Worm (Caenorhabditis elegans) whole organism, L4 larva: ENCODE measurements around the gene Y57E12AL.2.

Experiments
- F10B5.3 ChIP-seq: sonication (generic microtip); optimal IDR thresholded peaks from 2 replicates; lab custom pipeline; 2016; ENCODE audit warnings: mild to moderate bottlenecking, missing genetic modification characterization, missing compliant biosample characterization
- F44E2.7 ChIP-seq: fragments of 200-800 bp; sonication (Bioruptor generic); IDR thresholded peaks from 2 replicates; pipeline ENCODE4 v2.1.2; 2022; ENCODE audit warnings: missing genetic modification characterization, missing compliant biosample characterization
- R02D3.7 ChIP-seq: fragments of 150-350 bp; sonication (generic microtip); optimal IDR thresholded peaks from 3 replicates; lab custom pipeline; 2014; ENCODE audit warnings: missing biosample characterization, missing genetic modification characterization
- T26A8.4 ChIP-seq: fragments of 200-800 bp; sonication (Bioruptor generic); IDR thresholded peaks from 2 replicates; pipeline ENCODE4 v1.3.6; 2022; ENCODE audit warnings: missing genetic modification characterization, missing compliant biosample characterization
- Y105C5A.15 ChIP-seq: fragments of 200-800 bp; sonication (Bioruptor generic); IDR thresholded peaks from 2 replicates; pipeline ENCODE4 v1.3.6; 2022; ENCODE audit warnings: missing genetic modification characterization, missing compliant biosample characterization
- Y48G9A.11 ChIP-seq: fragments of 200-800 bp; sonication (Bioruptor generic); IDR thresholded peaks from 2 replicates; pipeline ENCODE4 v1.3.6; 2022; ENCODE audit warnings: missing genetic modification reagents, missing genetic modification characterization, missing compliant biosample characterization
- Y75B8A.6 ChIP-seq: fragments of 200-800 bp; sonication (Bioruptor generic); IDR thresholded peaks from 2 replicates; pipeline ENCODE4 v1.3.6; 2022; ENCODE audit warnings: missing genetic modification reagents, missing genetic modification characterization, missing compliant biosample characterization
- ZK337.2 ChIP-seq: fragments of 200-800 bp; sonication (Bioruptor generic); IDR thresholded peaks from 2 replicates; pipeline ENCODE4 v1.3.6; 2022; ENCODE audit warnings: missing genetic modification reagents, missing genetic modification characterization, missing compliant biosample characterization
- ZK546.5 ChIP-seq, 2 experiments: sonication (generic microtip); optimal IDR thresholded peaks; 2 replicates each; lab custom pipeline; 2017; ENCODE audit warnings: missing biosample characterization in 2 of 2, missing genetic modification characterization in 2 of 2
- aly-2 ChIP-seq: sonication (generic microtip); optimal IDR thresholded peaks from 2 replicates; lab custom pipeline; 2018; ENCODE audit warnings: missing biosample characterization, missing genetic modification characterization
- arid-1 ChIP-seq: fragments of 200-800 bp; sonication (Bioruptor generic); conservative IDR thresholded peaks from 2 replicates; pipeline ENCODE4 v1.3.6; 2022; ENCODE audit warnings: missing genetic modification reagents, missing genetic modification characterization, missing compliant biosample characterization
- ceh-82 ChIP-seq: sonication (generic microtip); optimal IDR thresholded peaks from 2 replicates; lab custom pipeline; 2017; ENCODE audit warnings: missing biosample characterization, missing genetic modification characterization
- daf-12 ChIP-seq: fragments of 150-350 bp; optimal IDR thresholded peaks from 2 replicates; lab custom pipeline; 2014; ENCODE audit warnings: missing biosample characterization, missing genetic modification reagents, missing genetic modification characterization
- daf-16 ChIP-seq, 3 experiments: sonication (generic microtip); optimal IDR thresholded peaks; 2 replicates each; lab custom pipeline; 2016 to 2017; ENCODE audit warnings: missing genetic modification characterization in 3 of 3, missing genetic modification reagents in 3 of 3, mild to moderate bottlenecking in 2 of 3, missing compliant biosample characterization in 2 of 3, missing biosample characterization in 1 of 3, moderate library complexity in 1 of 3
- dmd-6 ChIP-seq: fragments of 200-800 bp; sonication (Bioruptor generic); IDR thresholded peaks from 2 replicates; pipeline ENCODE4 v1.3.6; 2022; ENCODE audit warnings: missing genetic modification reagents, missing genetic modification characterization, missing compliant biosample characterization
- duxl-1 ChIP-seq: sonication (generic microtip); optimal IDR thresholded peaks from 2 replicates; lab custom pipeline; 2016; ENCODE audit warnings: mild to moderate bottlenecking, missing genetic modification characterization, moderate library complexity, missing compliant biosample characterization; ENCODE audit not compliant: poor library complexity
- dve-1 ChIP-seq: sonication (generic microtip); optimal IDR thresholded peaks from 2 replicates; lab custom pipeline; 2017; ENCODE audit warnings: antibody characterized with exemption, mild to moderate bottlenecking, missing genetic modification characterization, missing compliant biosample characterization; ENCODE audit not compliant: insufficient read depth
- egl-27 ChIP-seq: sonication (generic microtip); optimal IDR thresholded peaks from 3 replicates; lab custom pipeline; 2017; ENCODE audit warnings: missing biosample characterization, missing genetic modification reagents, missing genetic modification characterization
- fkh-10 ChIP-seq: fragments of 150-350 bp; optimal IDR thresholded peaks from 2 replicates; lab custom pipeline; 2014; ENCODE audit warnings: missing biosample characterization, missing genetic modification reagents, missing genetic modification characterization
- fos-1 ChIP-seq: fragments of 150-350 bp; optimal IDR thresholded peaks from 2 replicates; lab custom pipeline; 2014; ENCODE audit warnings: missing biosample characterization, missing genetic modification characterization
- gei-8 ChIP-seq: fragments of 200-800 bp; sonication (Bioruptor generic); optimal IDR thresholded peaks from 2 replicates; lab custom pipeline; 2018; ENCODE audit warnings: mild to moderate bottlenecking, missing genetic modification characterization, missing compliant biosample characterization
- hif-1 ChIP-seq, 2 experiments: sonication (generic microtip); optimal IDR thresholded peaks; 2 replicates each; lab custom pipeline; 2016 to 2017; ENCODE audit warnings: missing compliant biosample characterization in 2 of 2, missing genetic modification characterization in 2 of 2, missing genetic modification reagents in 2 of 2, missing genotype in 2 of 2, mild to moderate bottlenecking in 1 of 2
- hlh-11 ChIP-seq: fragments of 200-800 bp; sonication (Bioruptor generic); optimal IDR thresholded peaks from 2 replicates; lab custom pipeline; 2018; ENCODE audit warnings: mild to moderate bottlenecking, missing genetic modification characterization, missing compliant biosample characterization
- lin-13 ChIP-seq: fragments of 150-350 bp; optimal IDR thresholded peaks from 2 replicates; lab custom pipeline; 2014; ENCODE audit warnings: missing biosample characterization, missing genetic modification reagents, missing genetic modification characterization
- lin-29 ChIP-seq: fragments of 200-800 bp; sonication (Bioruptor generic); IDR thresholded peaks from 2 replicates; pipeline ENCODE4 v1.3.6; 2022; ENCODE audit warnings: missing genetic modification reagents, missing genetic modification characterization, missing compliant biosample characterization
- lin-39 ChIP-seq: fragments of 150-350 bp; optimal IDR thresholded peaks from 2 replicates; lab custom pipeline; 2014; ENCODE audit warnings: missing biosample characterization, missing genetic modification reagents, missing genetic modification characterization
- lsy-2 ChIP-seq, 2 experiments: fragments of 150-350 bp in 1 of 2; sonication (generic microtip) in 1 of 2; optimal IDR thresholded peaks; 2 replicates each; lab custom pipeline; 2014 to 2017; ENCODE audit warnings: missing biosample characterization in 2 of 2, missing genetic modification characterization in 2 of 2
- madf-5 ChIP-seq, 2 experiments: fragments of 200-800 bp; sonication (Bioruptor generic); IDR thresholded peaks; 2 replicates each; pipeline ENCODE4 v1.3.6; 2022; ENCODE audit warnings: missing compliant biosample characterization in 2 of 2, missing genetic modification characterization in 2 of 2
- madf-9 ChIP-seq: fragments of 200-800 bp; sonication (Bioruptor generic); conservative IDR thresholded peaks from 2 replicates; pipeline ENCODE4 v1.3.6; 2022; ENCODE audit warnings: missing genetic modification reagents, missing genetic modification characterization, missing compliant biosample characterization
- mdt-29 ChIP-seq: fragments of 200-800 bp; sonication (Bioruptor generic); IDR thresholded peaks from 2 replicates; pipeline ENCODE4 v1.3.6; 2022; ENCODE audit warnings: missing genetic modification reagents, missing genetic modification characterization, missing compliant biosample characterization
- mxl-3 ChIP-seq: fragments of 200-800 bp; sonication (Bioruptor generic); optimal IDR thresholded peaks from 2 replicates; lab custom pipeline; 2018; ENCODE audit warnings: mild to moderate bottlenecking, missing genetic modification characterization, missing compliant biosample characterization
- nhr-237 ChIP-seq: sonication (generic microtip); optimal IDR thresholded peaks from 2 replicates; lab custom pipeline; 2017; ENCODE audit warnings: missing biosample characterization, missing genetic modification characterization
- nhr-41 ChIP-seq: fragments of 200-800 bp; sonication (Bioruptor generic); IDR thresholded peaks from 2 replicates; pipeline ENCODE4 v1.3.6; 2022; ENCODE audit warnings: missing genetic modification reagents, missing genetic modification characterization, missing compliant biosample characterization
- nhr-42 ChIP-seq: fragments of 200-800 bp; sonication (Bioruptor generic); IDR thresholded peaks from 2 replicates; pipeline ENCODE4 v1.3.6; 2022; ENCODE audit warnings: missing genetic modification characterization, missing compliant biosample characterization
- nhr-48 ChIP-seq: sonication (generic microtip); optimal IDR thresholded peaks from 2 replicates; lab custom pipeline; 2016; ENCODE audit warnings: mild to moderate bottlenecking, missing genetic modification characterization, missing compliant biosample characterization
- nhr-6 ChIP-seq: fragments of 150-350 bp; optimal IDR thresholded peaks from 2 replicates; lab custom pipeline; 2014; ENCODE audit warnings: missing biosample characterization, missing genetic modification characterization
- nhr-76 ChIP-seq: fragments of 150-350 bp; optimal IDR thresholded peaks from 2 replicates; lab custom pipeline; 2014; ENCODE audit warnings: missing biosample characterization, missing genetic modification characterization
- php-3 ChIP-seq: fragments of 200-800 bp; sonication (Bioruptor generic); IDR thresholded peaks from 2 replicates; pipeline ENCODE4 v1.3.6; 2022; ENCODE audit warnings: missing genetic modification reagents, missing genetic modification characterization, missing compliant biosample characterization
- pqm-1 ChIP-seq: sonication (generic microtip); optimal IDR thresholded peaks from 2 replicates; lab custom pipeline; 2017; ENCODE audit warnings: missing biosample characterization, missing genetic modification characterization
- rbr-2 ChIP-seq: sonication (generic microtip); optimal IDR thresholded peaks from 2 replicates; lab custom pipeline; 2016; ENCODE audit warnings: missing genotype, missing genetic modification characterization, missing compliant biosample characterization
- saeg-2 ChIP-seq: fragments of 200-800 bp; sonication (Bioruptor generic); IDR thresholded peaks from 2 replicates; pipeline ENCODE4 v1.3.6; 2022; ENCODE audit warnings: missing genetic modification reagents, missing genetic modification characterization, missing compliant biosample characterization
- sdz-12 ChIP-seq: fragments of 200-800 bp; sonication (Bioruptor generic); optimal IDR thresholded peaks from 2 replicates; lab custom pipeline; 2018; ENCODE audit warnings: mild to moderate bottlenecking, missing genetic modification characterization, missing compliant biosample characterization
- snpc-1.2 ChIP-seq: fragments of 200-800 bp; sonication (Bioruptor generic); IDR thresholded peaks from 2 replicates; pipeline ENCODE4 v1.3.6; 2022; ENCODE audit warnings: missing genetic modification reagents, missing genetic modification characterization, missing compliant biosample characterization
- snpc-4 ChIP-seq: fragments of 150-350 bp; optimal IDR thresholded peaks from 2 replicates; lab custom pipeline; 2014; ENCODE audit warnings: missing biosample characterization, missing genetic modification characterization
- spr-3 ChIP-seq: fragments of 200-800 bp; sonication (Bioruptor generic); optimal IDR thresholded peaks from 2 replicates; lab custom pipeline; 2018; ENCODE audit warnings: mild to moderate bottlenecking, missing genetic modification characterization, missing compliant biosample characterization
- tag-97 ChIP-seq: fragments of 200-800 bp; sonication (Bioruptor generic); IDR thresholded peaks from 2 replicates; pipeline ENCODE4 v1.3.6; 2022; ENCODE audit warnings: missing genetic modification characterization, missing compliant biosample characterization
- tra-1 ChIP-seq: fragments of 200-800 bp; sonication (Bioruptor generic); IDR thresholded peaks from 2 replicates; pipeline ENCODE4 v1.3.6; 2022; ENCODE audit warnings: missing genetic modification reagents, missing genetic modification characterization, missing compliant biosample characterization
- unc-130 ChIP-seq: sonication (generic microtip); optimal IDR thresholded peaks from 2 replicates; lab custom pipeline; 2016; ENCODE audit warnings: missing genetic modification reagents, missing genetic modification characterization, missing compliant biosample characterization
- unc-62 ChIP-seq, 3 experiments: fragments of 150-350 bp in 1 of 3; sonication (generic microtip); optimal IDR thresholded peaks in 2 of 3; peaks in 1 of 3; 1 replicate in 1 of 3; 2 replicates in 2 of 3; lab custom pipeline; 2014 to 2017; ENCODE audit warnings: missing biosample characterization in 3 of 3, missing genetic modification characterization in 3 of 3, missing genetic modification reagents in 3 of 3, missing genotype in 1 of 3
- zfp-3 ChIP-seq: fragments of 200-800 bp; sonication (Bioruptor generic); conservative IDR thresholded peaks from 2 replicates; pipeline ENCODE4 v1.3.6; 2022; ENCODE audit warnings: missing genetic modification reagents, missing genetic modification characterization, missing compliant biosample characterization
- ztf-11 ChIP-seq: fragments of 150-350 bp; optimal IDR thresholded peaks from 2 replicates; lab custom pipeline; 2014; ENCODE audit warnings: missing biosample characterization, missing genetic modification characterization

Gene Y57E12AL.2

DNA sequence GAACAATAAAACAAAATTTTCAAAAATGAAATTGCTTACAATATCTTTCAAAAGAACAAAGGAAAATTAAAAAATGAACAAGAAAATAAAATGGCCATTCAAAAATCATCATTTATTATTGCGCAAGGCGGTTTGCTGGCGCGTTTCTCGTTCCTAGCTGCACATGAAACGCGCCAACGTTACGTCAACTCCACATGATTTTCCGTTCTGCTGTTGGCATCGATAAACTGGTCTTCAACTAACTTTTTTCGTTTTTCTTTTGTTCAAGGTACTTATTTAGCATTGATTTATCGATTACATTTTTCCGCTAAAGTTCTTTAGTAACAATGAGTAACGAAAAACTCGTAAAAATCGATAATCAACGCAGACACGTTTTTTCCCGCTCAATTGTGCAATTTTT, 2.5 kb downstream of the Y57E12AL.2 start, which contains the start of the genes Y57E12AL.6 and Y57E12AL.1 (continued):
- TF ChIP-seq daf-16 (GFP tag; optimal IDR thresholded peaks at IDR 0.05; lab: Kevin White, UChicago) (no peak), daf-16 (tag; optimal IDR thresholded peaks at IDR 0.05; lab: Kevin White, UChicago) (peak; percentile 64), nhr-41 (GFP tag; lab: Robert Waterston, UW) (no peak), lsy-2 (tag; optimal IDR thresholded peaks at IDR 0.05; lab: Kevin White, UChicago) (peak; percentile 44 to 90), F44E2.7 (GFP tag; lab: Robert Waterston, UW) (no peak), ceh-82 (no peak), fos-1 (no peak), madf-9 (no peak), saeg-2 (GFP tag; lab: Robert Waterston, UW) (no peak), egl-27 (no peak), snpc-4 (tag; lab: Kevin White, UChicago) (no peak), ztf-11 (tag; lab: Kevin White, UChicago) (no peak), T26A8.4 (peak; percentile 64), Y105C5A.15 (no peak), lin-39 (no peak), snpc-1.2 (GFP tag; lab: Robert Waterston, UW) (no peak), nhr-48 (tag; lab: Kevin White, UChicago) (peak; percentile 62), ZK337.2 (no peak), lin-13 (GFP tag; lab: Kevin White, UChicago) (peak; percentile 62), hlh-11 (tag; lab: Kevin White, UChicago) (peak; percentile 86), Y75B8A.6 (no peak), dmd-6 (GFP tag; lab: Robert Waterston, UW) (peak; percentile 80), dve-1 (tag; lab: Kevin White, UChicago) (peak; percentile 83), nhr-237 (no peak), mxl-3 (GFP tag; lab: Kevin White, UChicago) (peak; percentile 76), Y48G9A.11 (GFP tag; lab: Robert Waterston, UW) (no peak), R02D3.7 (tag; lab: Kevin White, UChicago) (no peak), nhr-42 (GFP tag; lab: Robert Waterston, UW) (no peak), fkh-10 (GFP tag; lab: Kevin White, UChicago) (peak; percentile 43), pqm-1 (tag; lab: Kevin White, UChicago) (no peak), spr-3 (no peak), sdz-12 (GFP tag; lab: Kevin White, UChicago) (no peak), aly-2 (no peak), zfp-3 (0 out of 2 replicates have a peak, but pooled peaks have one; percentile 67), rbr-2 (tag; lab: Kevin White, UChicago) (peak; percentile 78), madf-5 (GFP tag; IDR thresholded peaks at IDR 0.05; lab: Robert Waterston, UW) (no peak), gei-8 (no peak), tra-1 (GFP tag; lab: Robert Waterston, UW) (no peak), mdt-29 (GFP tag; lab: Robert Waterston, UW) (no peak), php-3 (no peak), unc-130 (peak; percentile 16), ZK546.5 (tag; optimal IDR thresholded peaks at IDR 0.05; lab: Kevin White, UChicago) (no peak), nhr-6 (peak; percentile 56), tag-97 (no peak), lin-29 (GFP tag; lab: Robert Waterston, UW) (no peak), F10B5.3 (no peak), unc-62 (GFP tag; optimal IDR thresholded peaks at IDR 0.05 in 1 of 2; lab: Kevin White, UChicago) (no peak), unc-62 (tag; optimal IDR thresholded peaks at IDR 0.05; lab: Kevin White, UChicago) (no peak), nhr-76 (tag; lab: Kevin White, UChicago) (no peak), duxl-1 (tag; lab: Kevin White, UChicago) (peak; percentile 60), daf-12 (tag; lab: Kevin White, UChicago) (no peak), arid-1 (GFP tag; lab: Robert Waterston, UW) (no peak), hif-1 (tag; optimal IDR thresholded peaks at IDR 0.05; lab: Kevin White, UChicago) (peak in 1 of 2 experiments; percentile 43)
